Worm (Caenorhabditis elegans): ENCODE results near the gene F25D1.5.

The F25D1.5 gene

ce11 chrV:10536095-10536691 lies 10.4 kb downstream of the F25D1.5 start, which contains the start of gene ppm-1.A (continued):
- no peak for TF ChIP-seq F26F4.8 (GFP tag; conservative IDR thresholded peaks at IDR 0.05)
- TF ChIP-seq ces-1 (GFP tag; optimal IDR thresholded peaks at IDR 0.05): no peak
- no peak for TF ChIP-seq attf-4 (tag; optimal IDR thresholded peaks at IDR 0.05)
- TF ChIP-seq dve-1 (tag; optimal IDR thresholded peaks at IDR 0.05; ENCODE audit: insufficient read depth): peak; percentile 30
- TF ChIP-seq ZK337.2 (GFP tag; IDR thresholded peaks at IDR 0.05): no peak
- peak; percentile 46 for TF ChIP-seq dmd-6 (GFP tag; IDR thresholded peaks at IDR 0.05)
- peak; percentile 64 for TF ChIP-seq nhr-28 (tag; optimal IDR thresholded peaks at IDR 0.05)
- TF ChIP-seq gei-8 (GFP tag; optimal IDR thresholded peaks at IDR 0.05): no peak
- TF ChIP-seq pha-4 (GFP tag; IDR thresholded peaks at IDR 0.05): no peak
- no peak for TF ChIP-seq pha-4 (tag; optimal IDR thresholded peaks at IDR 0.05)
- TF ChIP-seq lsy-2 (tag; optimal IDR thresholded peaks at IDR 0.05): peak in 1 of 2 experiments; percentile 21

ce11 chrV:10535325-10535724 lies 11.3 kb downstream of the F25D1.5 start:
- no peak for TF ChIP-seq daf-16 (GFP tag; optimal IDR thresholded peaks at IDR 0.05)
- TF ChIP-seq daf-16 (tag; optimal IDR thresholded peaks at IDR 0.05): peak; percentile 39
- TF ChIP-seq ceh-82 (tag; optimal IDR thresholded peaks at IDR 0.05): no peak
- peak; percentile 61 for TF ChIP-seq dve-1 (tag; optimal IDR thresholded peaks at IDR 0.05; ENCODE audit: insufficient read depth)
- peak; percentile 55 for TF ChIP-seq nhr-28 (tag; optimal IDR thresholded peaks at IDR 0.05)
- no peak for TF ChIP-seq ctbp-1 (GFP tag; IDR thresholded peaks at IDR 0.05)
- no peak for TF ChIP-seq lim-7 (GFP tag; IDR thresholded peaks at IDR 0.05)
- TF ChIP-seq mes-2 (tag; optimal IDR thresholded peaks at IDR 0.05; ENCODE audit: poor library complexity, severe bottlenecking): peak; percentile 41
- no peak for TF ChIP-seq daf-12 (tag; optimal IDR thresholded peaks at IDR 0.05)
- no peak for TF ChIP-seq nhr-102 (tag; optimal IDR thresholded peaks at IDR 0.05)
- peak; percentile 79 for TF ChIP-seq hlh-30 (tag; optimal IDR thresholded peaks at IDR 0.05; ENCODE audit: insufficient read depth)
- 0 out of 2 replicates have a peak, but pooled peaks have one; percentile 18 for TF ChIP-seq hmg-1.1 (GFP tag; IDR thresholded peaks at IDR 0.05)
- no peak for TF ChIP-seq mxl-2 (GFP tag; conservative IDR thresholded peaks at IDR 0.05)
- TF ChIP-seq daf-8 (GFP tag; IDR thresholded peaks at IDR 0.05): no peak
- TF ChIP-seq pqm-1 (tag; optimal IDR thresholded peaks at IDR 0.05): peak; percentile 2
- peak in 1 of 2 experiments; percentile 48 for TF ChIP-seq lsy-2 (tag; optimal IDR thresholded peaks at IDR 0.05)
- no peak for TF ChIP-seq nhr-41 (GFP tag; IDR thresholded peaks at IDR 0.05)
- peak; percentile 1 for TF ChIP-seq dpl-1 (GFP tag; optimal IDR thresholded peaks at IDR 0.05)
- TF ChIP-seq mdl-1 (tag; optimal IDR thresholded peaks at IDR 0.05): peak in 1 of 2 experiments; percentile 71
- 0 out of 2 replicates have a peak, but pooled peaks have one; percentile 26 for TF ChIP-seq egl-43 (GFP tag; IDR thresholded peaks at IDR 0.05)
- 0 out of 2 replicates have a peak, but pooled peaks have one; percentile 34 for TF ChIP-seq F26F4.8 (GFP tag; conservative IDR thresholded peaks at IDR 0.05)
- TF ChIP-seq ces-1 (GFP tag; optimal IDR thresholded peaks at IDR 0.05): no peak
- peak; percentile 37 for TF ChIP-seq dmd-6 (GFP tag; IDR thresholded peaks at IDR 0.05)
- peak; percentile 19 for TF ChIP-seq mxl-3 (GFP tag; optimal IDR thresholded peaks at IDR 0.05)
- TF ChIP-seq T20F7.1 (GFP tag; optimal IDR thresholded peaks at IDR 0.05): peak; percentile 8
- TF ChIP-seq snpc-1.2 (GFP tag; IDR thresholded peaks at IDR 0.05): no peak
- peak in 1 of 2 experiments; percentile 14 for TF ChIP-seq hif-1 (tag; optimal IDR thresholded peaks at IDR 0.05)
- peak; percentile 36 for TF ChIP-seq hlh-11 (tag; optimal IDR thresholded peaks at IDR 0.05)
- peak; percentile 29 for TF ChIP-seq lin-38 (GFP tag; IDR thresholded peaks at IDR 0.05)
- TF ChIP-seq mdt-29 (GFP tag; IDR thresholded peaks at IDR 0.05): no peak

DNA sequence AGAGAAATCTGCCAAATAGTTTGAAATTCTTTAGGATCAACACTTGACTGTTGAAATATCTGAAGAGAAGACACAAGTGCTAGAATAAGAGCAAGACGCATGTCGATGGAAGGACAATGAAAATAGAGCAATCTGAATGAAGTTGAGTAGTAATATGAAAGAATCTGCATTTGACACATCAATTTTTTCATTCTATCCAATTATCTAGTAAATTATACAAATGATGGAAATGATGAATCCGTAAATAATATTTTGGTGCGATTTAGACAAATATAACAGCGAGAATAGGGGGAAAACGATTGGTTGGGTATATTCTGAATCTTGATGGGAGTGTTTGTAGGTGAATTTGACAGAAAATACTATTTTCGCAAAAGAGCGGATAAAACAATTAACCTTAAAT lies 13.9 kb downstream of the F25D1.5 start, which contains the start of gene txt-10:
txt-10 (minus strand) TSS at position 101 of the 400 bp plus-strand sequence.
- TF ChIP-seq aha-1 (tag) (peak; percentile 34), php-3 (GFP tag; IDR thresholded peaks at IDR 0.05) (no peak), hlh-11 (tag; optimal IDR thresholded peaks at IDR 0.05) (no peak), mep-1 (tag; optimal IDR thresholded peaks at IDR 0.05) (peak; percentile 9), pha-4 (GFP tag; IDR thresholded peaks at IDR 0.05) (no peak), pha-4 (tag; optimal IDR thresholded peaks at IDR 0.05) (no peak), unc-62 (GFP tag; optimal IDR thresholded peaks at IDR 0.05 in 1 of 2) (peak in 1 of 2 experiments; percentile 88), unc-62 (tag; optimal IDR thresholded peaks at IDR 0.05) (no peak)

Data from whole organism, L4 larva.